Fruit fly (Drosophila melanogaster): ENCODE measurements around the gene CG13050.

- TF ChIP-seq Dip2 (GFP tag; IDR thresholded peaks at IDR 0.05) = no peak
- TF ChIP-seq Sox100B (GFP tag; optimal IDR thresholded peaks at IDR 0.05) = no peak
- TF ChIP-seq dati (GFP tag; IDR thresholded peaks at IDR 0.05) = no peak
- TF ChIP-seq Sin3A (optimal IDR thresholded peaks at IDR 0.05) = no peak
- no peak for TF ChIP-seq btn (GFP tag; optimal IDR thresholded peaks at IDR 0.05)
- TF ChIP-seq Hr39 (optimal IDR thresholded peaks at IDR 0.05) = no peak
- TF ChIP-seq dysf (GFP tag; IDR thresholded peaks at IDR 0.05) = 0 out of 3 replicates have a peak, but pooled peaks have one; percentile 14
- TF ChIP-seq CG10274 (GFP tag; optimal IDR thresholded peaks at IDR 0.05) = no peak
- no peak for TF ChIP-seq CG6175 (GFP tag; IDR thresholded peaks at IDR 0.05)
Observed at dm6 chr3L:16309972-16310371, 30.9 kb upstream of the CG13050 start.

Measured in whole organism, embryonic.